Worm (Caenorhabditis elegans) whole organism, mixed stage, embryonic: ENCODE measurements around the gene skpo-3.

Experiments
- blmp-1 ChIP-seq: fragments of 150-350 bp; optimal IDR thresholded peaks from 2 replicates; lab custom pipeline; 2014; ENCODE audit warnings: missing biosample characterization, missing genetic modification characterization
- ces-1 ChIP-seq: fragments of 150-350 bp; optimal IDR thresholded peaks from 2 replicates; lab custom pipeline; 2014; ENCODE audit warnings: missing biosample characterization, missing genetic modification reagents, missing genetic modification characterization
- elt-3 ChIP-seq: fragments of 150-350 bp; optimal IDR thresholded peaks from 2 replicates; lab custom pipeline; 2014; ENCODE audit warnings: missing biosample characterization, missing genetic modification characterization
- ham-2 ChIP-seq: fragments of 200-800 bp; sonication (Bioruptor generic); optimal IDR thresholded peaks from 2 replicates; lab custom pipeline; 2018; ENCODE audit warnings: mild to moderate bottlenecking, missing genetic modification characterization, missing compliant biosample characterization
- lin-13 ChIP-seq: fragments of 150-350 bp; optimal IDR thresholded peaks from 2 replicates; lab custom pipeline; 2014; ENCODE audit warnings: missing biosample characterization, missing genetic modification characterization
- lsy-2 ChIP-seq: fragments of 150-350 bp; optimal IDR thresholded peaks from 2 replicates; lab custom pipeline; 2014; ENCODE audit warnings: missing biosample characterization, missing genetic modification characterization
- mab-5 ChIP-seq: fragments of 150-350 bp; optimal IDR thresholded peaks from 2 replicates; lab custom pipeline; 2014; ENCODE audit warnings: missing biosample characterization, missing genetic modification characterization
- nhr-237 ChIP-seq: fragments of 150-350 bp; optimal IDR thresholded peaks from 2 replicates; lab custom pipeline; 2014; ENCODE audit warnings: missing biosample characterization, missing genetic modification characterization
- nhr-28 ChIP-seq: fragments of 150-350 bp; optimal IDR thresholded peaks from 2 replicates; lab custom pipeline; 2014; ENCODE audit warnings: missing biosample characterization, missing genetic modification characterization
- nhr-76 ChIP-seq: sonication (generic microtip); optimal IDR thresholded peaks from 2 replicates; lab custom pipeline; 2017; ENCODE audit warnings: missing biosample characterization, missing genetic modification characterization
- pha-4 ChIP-seq: fragments of 150-350 bp; optimal IDR thresholded peaks from 2 replicates; lab custom pipeline; 2018; ENCODE audit warnings: missing biosample characterization, missing genetic modification reagents, missing genetic modification characterization
- snpc-4 ChIP-seq: fragments of 150-350 bp; optimal IDR thresholded peaks from 2 replicates; lab custom pipeline; 2014; ENCODE audit warnings: missing biosample characterization, missing genetic modification characterization
- unc-39 ChIP-seq: fragments of 150-350 bp; optimal IDR thresholded peaks from 2 replicates; lab custom pipeline; 2014; ENCODE audit warnings: missing biosample characterization, missing genetic modification characterization
- unc-62 ChIP-seq: fragments of 150-350 bp; optimal IDR thresholded peaks from 2 replicates; lab custom pipeline; 2014; ENCODE audit warnings: missing biosample characterization, missing genetic modification reagents, missing genetic modification characterization

DNA sequence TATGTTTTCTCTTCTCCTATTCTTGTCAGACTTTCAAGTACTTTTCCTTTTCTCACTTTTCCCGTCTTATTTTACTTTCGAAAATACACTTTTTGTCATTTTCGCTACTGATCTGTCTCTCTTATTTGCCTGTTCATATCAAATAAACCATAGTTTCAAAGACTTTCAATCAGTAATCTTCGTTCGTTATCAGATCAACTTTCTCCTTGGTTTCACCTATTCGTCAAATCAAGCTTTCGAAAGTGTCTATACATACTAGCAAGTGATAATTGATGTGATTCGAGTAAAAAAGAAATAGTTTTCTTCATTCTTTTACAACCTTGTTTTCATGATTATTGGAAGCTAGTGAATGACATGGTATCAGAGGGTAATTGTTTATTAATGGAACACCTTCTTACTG, 2.9 kb upstream of the skpo-3 start:
- TF ChIP-seq snpc-4 (tag; lab: Kevin White, UChicago): no peak
- TF ChIP-seq elt-3 (tag; lab: Kevin White, UChicago): no peak
- TF ChIP-seq unc-39 (tag; lab: Kevin White, UChicago): no peak
- no peak for TF ChIP-seq pha-4
- no peak for TF ChIP-seq nhr-237 (tag; lab: Kevin White, UChicago)
- TF ChIP-seq blmp-1 (tag; lab: Kevin White, UChicago): no peak
- TF ChIP-seq ces-1: no peak
- TF ChIP-seq nhr-28 (tag; lab: Kevin White, UChicago): no peak
- TF ChIP-seq unc-62 (GFP tag; lab: Kevin White, UChicago): no peak
- TF ChIP-seq ham-2: no peak
- no peak for TF ChIP-seq nhr-76 (tag; lab: Kevin White, UChicago)
- TF ChIP-seq mab-5 (tag; lab: Kevin White, UChicago): no peak
- no peak for TF ChIP-seq lin-13 (tag; lab: Kevin White, UChicago)
- TF ChIP-seq lsy-2 (tag; lab: Kevin White, UChicago): no peak
